Fruit fly (Drosophila melanogaster) whole organism, adult: ENCODE data around the gene Hs6st.

Experiments
- CG11617 ChIP-seq: fragments of 200-800 bp; sonication (Bioruptor generic); optimal IDR thresholded peaks from 2 replicates; lab custom pipeline; 2017; ENCODE audit warnings: mild to moderate bottlenecking, missing biosample characterization, missing genetic modification reagents, missing genetic modification characterization
- CG33017 ChIP-seq: fragments of 200-800 bp; sonication (Bioruptor generic); optimal IDR thresholded peaks from 2 replicates; lab custom pipeline; 2018; ENCODE audit warnings: missing biosample characterization, mild to moderate bottlenecking, missing genetic modification characterization, moderate library complexity
- CG5204 ChIP-seq: fragments of 200-800 bp; sonication (Bioruptor generic); optimal IDR thresholded peaks from 2 replicates; lab custom pipeline; 2016; ENCODE audit warnings: missing biosample characterization, missing genetic modification characterization
- CG7045 ChIP-seq: fragments of 200-800 bp; sonication (Bioruptor generic); optimal IDR thresholded peaks from 2 replicates; lab custom pipeline; 2017; ENCODE audit warnings: missing biosample characterization, mild to moderate bottlenecking, missing genetic modification characterization
- CG7101 ChIP-seq: fragments of 200-800 bp; sonication (Bioruptor generic); optimal IDR thresholded peaks from 2 replicates; lab custom pipeline; 2018; ENCODE audit warnings: missing biosample characterization, mild to moderate bottlenecking, missing genetic modification characterization, moderate library complexity
- Crg-1 ChIP-seq: fragments of 200-800 bp; sonication (Bioruptor generic); optimal IDR thresholded peaks from 2 replicates; lab custom pipeline; 2016; ENCODE audit warnings: missing biosample characterization, missing genetic modification characterization
- Hr96 ChIP-seq: fragments of 200-800 bp; sonication (Bioruptor generic); optimal IDR thresholded peaks from 2 replicates; lab custom pipeline; 2016; ENCODE audit warnings: missing biosample characterization, missing genetic modification characterization
- Mnt ChIP-seq: fragments of 200-800 bp; sonication (Bioruptor generic); optimal IDR thresholded peaks from 2 replicates; lab custom pipeline; 2016; ENCODE audit warnings: missing biosample characterization, mild to moderate bottlenecking, missing genetic modification characterization
- cnc ChIP-seq, 2 experiments: fragments of >200 bp; optimal IDR thresholded peaks; 2 replicates each; lab custom pipeline; 2017
- kay ChIP-seq: fragments of 200-800 bp; sonication (Bioruptor generic); peaks from one replicate; lab custom pipeline; 2016; ENCODE audit warnings: missing biosample characterization, missing genetic modification characterization, borderline replicate concordance
- ovo ChIP-seq: fragments of 200-800 bp; sonication (Bioruptor generic); optimal IDR thresholded peaks from 2 replicates; lab custom pipeline; 2016; ENCODE audit warnings: missing biosample characterization, missing genetic modification characterization
- pad ChIP-seq: fragments of 200-800 bp; sonication (Bioruptor generic); optimal IDR thresholded peaks from 3 replicates; lab custom pipeline; 2017; ENCODE audit warnings: missing biosample characterization, missing genetic modification characterization, mild to moderate bottlenecking, moderate library complexity, missing genetic modification reagents
- toe ChIP-seq: fragments of 200-800 bp; sonication (Bioruptor generic); optimal IDR thresholded peaks from 2 replicates; lab custom pipeline; 2016; ENCODE audit warnings: missing biosample characterization, missing genetic modification characterization

DNA sequence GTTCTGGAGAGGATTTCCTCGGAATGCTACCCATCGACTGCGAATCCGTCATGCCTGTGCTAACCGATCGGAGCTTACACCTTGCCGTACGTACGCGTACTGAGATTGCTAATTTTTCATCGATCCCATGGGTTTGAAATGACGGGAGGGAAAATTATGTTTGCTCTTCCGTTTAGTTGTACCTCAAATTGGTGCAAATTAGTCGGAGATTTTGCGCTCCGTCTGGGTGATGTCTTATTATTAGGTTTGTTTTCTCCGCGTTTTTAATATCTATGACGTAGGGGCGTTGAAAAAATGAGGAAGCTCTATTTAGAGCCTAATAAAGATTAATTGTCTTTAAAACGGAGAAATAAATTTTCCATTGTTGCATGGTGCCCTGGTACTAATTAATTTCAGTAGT is 79.8 kb downstream of the Hs6st start, which contains the start of gene CG4459:
- no peak for TF ChIP-seq CG5204
- no peak for TF ChIP-seq Mnt (GFP tag; lab: Kevin White, UChicago)
- no peak for TF ChIP-seq kay
- TF ChIP-seq CG7101 (tag; lab: Kevin White, UChicago): no peak
- TF ChIP-seq pad (GFP tag; lab: Kevin White, UChicago): no peak
- no peak for TF ChIP-seq cnc (optimal IDR thresholded peaks at IDR 0.05; lab: Kevin White, UChicago)
- no peak for TF ChIP-seq Hr96 (GFP tag; lab: Kevin White, UChicago)
- no peak for TF ChIP-seq CG7045 (GFP tag; lab: Kevin White, UChicago)
- no peak for TF ChIP-seq CG33017 (tag; lab: Kevin White, UChicago)
- TF ChIP-seq Crg-1: no peak
- no peak for TF ChIP-seq ovo (GFP tag; lab: Kevin White, UChicago)
- no peak for TF ChIP-seq toe (GFP tag; lab: Kevin White, UChicago)
- TF ChIP-seq CG11617: no peak
